Fruit fly (Drosophila melanogaster): ENCODE results near the gene Cdc16.
A peak's percentile ranks its signal among the peaks of the same experiment; 100 is the strongest.

The Cdc16 gene

dm6 chr3R:23295360-23295772, 14.4 kb downstream of the Cdc16 start (continued):
- peak; percentile 54 to 58 for TF ChIP-seq salr (GFP tag; optimal IDR thresholded peaks at IDR 0.05)
- TF ChIP-seq Sox14 (GFP tag; optimal IDR thresholded peaks at IDR 0.05), result peak; percentile 54
- no peak for TF ChIP-seq CG11762 (GFP tag; optimal IDR thresholded peaks at IDR 0.05; ENCODE audit: insufficient read depth)
- peak; percentile 83 for TF ChIP-seq eg (GFP tag; IDR thresholded peaks at IDR 0.05)
- no peak for TF ChIP-seq Eip93F (GFP tag; optimal IDR thresholded peaks at IDR 0.05)
- peak; percentile 44 for TF ChIP-seq CG10669 (GFP tag; optimal IDR thresholded peaks at IDR 0.05)
- peak; percentile 51 for TF ChIP-seq CG9139 (GFP tag; optimal IDR thresholded peaks at IDR 0.05)
- peak; percentile 51 for TF ChIP-seq CG32006 (GFP tag; optimal IDR thresholded peaks at IDR 0.05)
- TF ChIP-seq Sox15 (GFP tag; optimal IDR thresholded peaks at IDR 0.05), result no peak
- TF ChIP-seq CG3919 (GFP tag; optimal IDR thresholded peaks at IDR 0.05), result peak; percentile 73
- TF ChIP-seq CG1621 (tag; optimal IDR thresholded peaks at IDR 0.05), result peak; percentile 72
- TF ChIP-seq Hr39 (GFP tag; optimal IDR thresholded peaks at IDR 0.05), result no peak
- peak; percentile 78 for TF ChIP-seq fkh (GFP tag; optimal IDR thresholded peaks at IDR 0.05)
- TF ChIP-seq Hr38 (GFP tag; optimal IDR thresholded peaks at IDR 0.05), result no peak
- peak; percentile 43 for TF ChIP-seq CG6854 (GFP tag; optimal IDR thresholded peaks at IDR 0.05)

- TF ChIP-seq eg (GFP tag; IDR thresholded peaks at IDR 0.05), result peak; percentile 52; the same call in 2 of the 3 replicates
- TF ChIP-seq CG6163 (GFP tag; IDR thresholded peaks at IDR 0.05), result peak; percentile 19; the same call in 1 of the 3 replicates
- peak; percentile 62 for TF ChIP-seq CG15336 (GFP tag; IDR thresholded peaks at IDR 0.05)
- TF ChIP-seq CG8119 (GFP tag; IDR thresholded peaks at IDR 0.05), result peak; percentile 39; the same call in 1 of the 3 replicates
- TF ChIP-seq Lpt (GFP tag; optimal IDR thresholded peaks at IDR 0.05), result no peak
Measured at dm6 chr3R:23296146-23296545, 15.1 kb downstream of the Cdc16 start.

dm6 chr3R:23297132-23297862, 16.3 kb downstream of the Cdc16 start:
- TF ChIP-seq CG4318 (GFP tag; optimal IDR thresholded peaks at IDR 0.05) (no peak), CG1621 (tag; optimal IDR thresholded peaks at IDR 0.05) (no peak), Gug (GFP tag; IDR thresholded peaks at IDR 0.05) (no peak), vri (GFP tag; optimal IDR thresholded peaks at IDR 0.05) (peak; percentile 37), Ets21C (GFP tag; optimal IDR thresholded peaks at IDR 0.05) (peak; percentile 35), Sox14 (GFP tag; optimal IDR thresholded peaks at IDR 0.05) (peak; percentile 13), CG6276 (GFP tag; optimal IDR thresholded peaks at IDR 0.05) (no peak), Eip75B (GFP tag; optimal IDR thresholded peaks at IDR 0.05) (peak; percentile 34), CG8632 (GFP tag; optimal IDR thresholded peaks at IDR 0.05) (peak; percentile 31), esn (GFP tag; optimal IDR thresholded peaks at IDR 0.05) (peak; percentile 82), lz (GFP tag; optimal IDR thresholded peaks at IDR 0.05) (peak; percentile 50), CG7368 (GFP tag; optimal IDR thresholded peaks at IDR 0.05) (no peak), CG6792 (GFP tag; optimal IDR thresholded peaks at IDR 0.05) (peak; percentile 43), dac (GFP tag; optimal IDR thresholded peaks at IDR 0.05) (no peak), fd59A (GFP tag; optimal IDR thresholded peaks at IDR 0.05) (no peak), Ets96B (tag; optimal IDR thresholded peaks at IDR 0.05) (no peak), ss (GFP tag; optimal IDR thresholded peaks at IDR 0.05) (peak in 1 of 2 experiments; percentile 17), spab (GFP tag; optimal IDR thresholded peaks at IDR 0.05) (no peak), CG6163 (GFP tag; IDR thresholded peaks at IDR 0.05) (peak; percentile 40; the same call in 2 of the 3 replicates), achi (GFP tag; optimal IDR thresholded peaks at IDR 0.05) (peak; percentile 38), Hr39 (GFP tag; optimal IDR thresholded peaks at IDR 0.05) (peak; percentile 53), Lpt (GFP tag; optimal IDR thresholded peaks at IDR 0.05) (no peak), Sox15 (GFP tag; optimal IDR thresholded peaks at IDR 0.05) (no peak), pdm3 (GFP tag; optimal IDR thresholded peaks at IDR 0.05) (peak; percentile 49), CG31627 (GFP tag; optimal IDR thresholded peaks at IDR 0.05) (peak; percentile 53), acj6 (GFP tag; optimal IDR thresholded peaks at IDR 0.05) (peak; percentile 47), OdsH (GFP tag; optimal IDR thresholded peaks at IDR 0.05) (peak; percentile 30), Eip78C (GFP tag) (peak; percentile 75), Hr4 (GFP tag; optimal IDR thresholded peaks at IDR 0.05) (no peak), CG34406 (GFP tag; optimal IDR thresholded peaks at IDR 0.05) (peak; percentile 34), CG11902 (GFP tag; optimal IDR thresholded peaks at IDR 0.05) (no peak), Sox102F (GFP tag; optimal IDR thresholded peaks at IDR 0.05) (peak; percentile 51), fd85E (GFP tag; optimal IDR thresholded peaks at IDR 0.05) (no peak), topi (GFP tag; optimal IDR thresholded peaks at IDR 0.05) (peak; percentile 59), CG3919 (GFP tag; optimal IDR thresholded peaks at IDR 0.05) (peak; percentile 43)

Measured in whole organism, prepupa.